Worm (Caenorhabditis elegans): ENCODE data around the gene tbcc-1.
A peak's percentile ranks its signal among the peaks of the same experiment; 100 is the strongest.

tbcc-1 gene

ce11 chrIII:2785840-2786239 is 2.4 kb upstream of the tbcc-1 start, which contains the start of gene Y71H2AM.20 (continued):
- TF ChIP-seq unc-3 (GFP tag; conservative IDR thresholded peaks at IDR 0.05) = peak; percentile 39; the same call in 1 of the 2 replicates
- peak; percentile 53 for TF ChIP-seq unc-3 (tag; optimal IDR thresholded peaks at IDR 0.05)
- no peak for TF ChIP-seq ceh-22 (tag; optimal IDR thresholded peaks at IDR 0.05)
- TF ChIP-seq pqm-1 (tag; optimal IDR thresholded peaks at IDR 0.05) = peak; percentile 19
- TF ChIP-seq pat-9 (tag; optimal IDR thresholded peaks at IDR 0.05) = peak; percentile 22
- TF ChIP-seq fax-1 (tag; optimal IDR thresholded peaks at IDR 0.05) = peak; percentile 17
- TF ChIP-seq unc-55 (GFP tag; optimal IDR thresholded peaks at IDR 0.05) = peak; percentile 50
- peak; percentile 91 for TF ChIP-seq ceh-31 (tag; optimal IDR thresholded peaks at IDR 0.05)
- peak; percentile 72 for TF ChIP-seq elt-2 (tag; optimal IDR thresholded peaks at IDR 0.05)
- TF ChIP-seq ceh-9 (tag; optimal IDR thresholded peaks at IDR 0.05) = no peak
- peak; percentile 67 for TF ChIP-seq lim-6 (tag; optimal IDR thresholded peaks at IDR 0.05)
- peak; percentile 40 for TF ChIP-seq tbx-7 (tag; optimal IDR thresholded peaks at IDR 0.05)
- TF ChIP-seq eyg-1 (tag; optimal IDR thresholded peaks at IDR 0.05) = no peak
- TF ChIP-seq Y22D7AL.16 (tag; optimal IDR thresholded peaks at IDR 0.05) = no peak
- TF ChIP-seq hlh-15 (tag; optimal IDR thresholded peaks at IDR 0.05) = no peak
- TF ChIP-seq fkh-10 (GFP tag; optimal IDR thresholded peaks at IDR 0.05) = peak; percentile 76
- peak; percentile 62 for TF ChIP-seq pax-1 (tag; optimal IDR thresholded peaks at IDR 0.05)
- TF ChIP-seq ahr-1 (tag; optimal IDR thresholded peaks at IDR 0.05) = peak; percentile 8
- no peak for TF ChIP-seq sdc-2 (tag; optimal IDR thresholded peaks at IDR 0.05)
- peak; percentile 53 for TF ChIP-seq madf-2 (tag; optimal IDR thresholded peaks at IDR 0.05)
- no peak for TF ChIP-seq hlh-8 (tag; optimal IDR thresholded peaks at IDR 0.05)
- no peak for TF ChIP-seq C38D4.7 (GFP tag; optimal IDR thresholded peaks at IDR 0.05)
- TF ChIP-seq ceh-34 (tag; optimal IDR thresholded peaks at IDR 0.05) = peak; percentile 90
- no peak for TF ChIP-seq T23F11.4 (GFP tag; optimal IDR thresholded peaks at IDR 0.05)
- TF ChIP-seq ttx-3 (tag; optimal IDR thresholded peaks at IDR 0.05) = no peak

- TF ChIP-seq ceh-6 (GFP tag; optimal IDR thresholded peaks at IDR 0.05) (no peak), dve-1 (tag; optimal IDR thresholded peaks at IDR 0.05) (no peak), C38D4.7 (GFP tag; optimal IDR thresholded peaks at IDR 0.05) (no peak), hlh-13 (GFP tag; optimal IDR thresholded peaks at IDR 0.05) (no peak), Y22D7AL.16 (tag; optimal IDR thresholded peaks at IDR 0.05) (no peak), dmd-4 (tag; optimal IDR thresholded peaks at IDR 0.05; ENCODE audit: borderline replicate concordance) (no peak)
These were observed 1.5 kb upstream of the tbcc-1 start, which contains the start of gene nduc-2 for ce11 chrIII:2786740-2787139. nduc-2 (plus strand) TSS chrIII:2786852.

- no peak for TF ChIP-seq T23F11.4 (GFP tag; optimal IDR thresholded peaks at IDR 0.05)
- peak; percentile 95 for TF ChIP-seq nfya-1 (tag; optimal IDR thresholded peaks at IDR 0.05)
These were observed 5.8 kb downstream of the tbcc-1 start for ce11 chrIII:2794057-2794456.

- TF ChIP-seq ztf-16 (tag; optimal IDR thresholded peaks at IDR 0.05) (no peak), ets-4 (tag; optimal IDR thresholded peaks at IDR 0.05) (no peak), unc-42 (tag; optimal IDR thresholded peaks at IDR 0.05) (no peak), ceh-30 (tag; optimal IDR thresholded peaks at IDR 0.05) (no peak), pha-4 (tag; optimal IDR thresholded peaks at IDR 0.05) (no peak), ref-2 (tag; optimal IDR thresholded peaks at IDR 0.05) (no peak), ceh-24 (tag; optimal IDR thresholded peaks at IDR 0.05) (no peak), unc-86 (tag; optimal IDR thresholded peaks at IDR 0.05) (no peak), nhr-232 (tag; optimal IDR thresholded peaks at IDR 0.05) (no peak), ttx-3 (tag; optimal IDR thresholded peaks at IDR 0.05) (no peak)
These were observed 7.3 kb downstream of the tbcc-1 start for ce11 chrIII:2795442-2796023.
